Worm (Caenorhabditis elegans) whole organism, mixed stage, embryonic: ENCODE data around the gene sru-11.

Source experiments
- cnd-1 ChIP-seq: fragments of 200-800 bp; sonication (Bioruptor generic); optimal IDR thresholded peaks from 2 replicates; lab custom pipeline; 2018; ENCODE audit warnings: mild to moderate bottlenecking, missing genetic modification characterization, missing compliant biosample characterization
- elt-3 ChIP-seq: fragments of 150-350 bp; optimal IDR thresholded peaks from 2 replicates; lab custom pipeline; 2014; ENCODE audit warnings: missing biosample characterization, missing genetic modification characterization
- hlh-1 ChIP-seq: fragments of 150-350 bp; optimal IDR thresholded peaks from 2 replicates; lab custom pipeline; 2014; ENCODE audit warnings: missing biosample characterization, missing genetic modification reagents, missing genetic modification characterization
- lin-32 ChIP-seq: fragments of 200-800 bp; sonication (Bioruptor generic); optimal IDR thresholded peaks from 2 replicates; lab custom pipeline; 2018; ENCODE audit warnings: mild to moderate bottlenecking, missing genetic modification characterization, missing compliant biosample characterization
- mep-1 ChIP-seq: fragments of 150-350 bp; optimal IDR thresholded peaks from 2 replicates; lab custom pipeline; 2017; ENCODE audit warnings: missing biosample characterization, missing genetic modification reagents, missing genetic modification characterization, inconsistent platforms
- nhr-12 ChIP-seq: fragments of 150-350 bp; optimal IDR thresholded peaks from 2 replicates; lab custom pipeline; 2014; ENCODE audit warnings: missing biosample characterization, missing genetic modification characterization
- nhr-237 ChIP-seq: fragments of 150-350 bp; optimal IDR thresholded peaks from 2 replicates; lab custom pipeline; 2014; ENCODE audit warnings: missing biosample characterization, missing genetic modification characterization
- unc-39 ChIP-seq: fragments of 150-350 bp; optimal IDR thresholded peaks from 2 replicates; lab custom pipeline; 2014; ENCODE audit warnings: missing biosample characterization, missing genetic modification characterization
- unc-62 ChIP-seq: fragments of 150-350 bp; optimal IDR thresholded peaks from 2 replicates; lab custom pipeline; 2014; ENCODE audit warnings: missing biosample characterization, missing genetic modification reagents, missing genetic modification characterization

- TF ChIP-seq nhr-237 (tag; lab: Kevin White, UChicago) = no peak
- TF ChIP-seq unc-39 (tag; lab: Kevin White, UChicago) = no peak
- no peak for TF ChIP-seq mep-1 (tag; lab: Kevin White, UChicago)
- no peak for TF ChIP-seq nhr-12 (tag; lab: Kevin White, UChicago)
- no peak for TF ChIP-seq cnd-1 (tag; lab: Kevin White, UChicago)
- no peak for TF ChIP-seq hlh-1 (tag; lab: Kevin White, UChicago)
- no peak for TF ChIP-seq unc-62 (GFP tag; lab: Kevin White, UChicago)
- no peak for TF ChIP-seq elt-3 (tag; lab: Kevin White, UChicago)
- TF ChIP-seq lin-32 (GFP tag; lab: Kevin White, UChicago) = no peak
These were observed 25.7 kb upstream of the sru-11 start for ce11 chrIV:13559020-13559419.
